Fruit fly (Drosophila melanogaster) whole organism, wandering third instar larva: ENCODE data around the gene IntS4.
A peak's percentile ranks its signal among the peaks of the same experiment; 100 is the strongest.

Experiments
- CG32264 ChIP-seq: fragments of 200-800 bp; sonication (Bioruptor generic); optimal IDR thresholded peaks from 2 replicates; lab custom pipeline; 2016; ENCODE audit warnings: missing biosample characterization, missing genetic modification characterization
- CG9705 ChIP-seq: fragments of 200-800 bp; sonication (Bioruptor generic); optimal IDR thresholded peaks from 2 replicates; lab custom pipeline; 2018; ENCODE audit warnings: missing biosample characterization, mild to moderate bottlenecking, missing genetic modification characterization
- CrebA ChIP-seq: fragments of 200-800 bp; sonication (Bioruptor generic); optimal IDR thresholded peaks from 2 replicates; lab custom pipeline; 2016; ENCODE audit warnings: missing biosample characterization, mild to moderate bottlenecking, missing genetic modification characterization, borderline replicate concordance
- Dfd ChIP-seq: fragments of >200 bp; optimal IDR thresholded peaks from 2 replicates; lab custom pipeline; 2017; ENCODE audit warnings: missing biosample characterization, missing genetic modification characterization
- Dif ChIP-seq: fragments of 200-275, 200-300 bp; sonication (Bioruptor generic); optimal IDR thresholded peaks from 2 replicates; lab custom pipeline; 2018; ENCODE audit warnings: missing biosample characterization, missing genetic modification characterization; ENCODE audit not compliant: partially characterized antibody
- GATAd ChIP-seq: sonication (Bioruptor generic); optimal IDR thresholded peaks from 2 replicates; lab custom pipeline; 2016; ENCODE audit warnings: missing biosample characterization, missing genetic modification characterization
- HLH106 ChIP-seq: fragments of 200-800 bp; optimal IDR thresholded peaks from 3 replicates; lab custom pipeline; 2019; ENCODE audit warnings: missing biosample characterization, mild to moderate bottlenecking, missing genetic modification characterization, moderate library complexity
- Hnf4 ChIP-seq: fragments of 200-800 bp; sonication (Bioruptor generic); optimal IDR thresholded peaks from 2 replicates; lab custom pipeline; 2016; ENCODE audit warnings: missing biosample characterization, mild to moderate bottlenecking, missing genetic modification characterization
- Hr78 ChIP-seq: fragments of >200 bp; optimal IDR thresholded peaks from 2 replicates; lab custom pipeline; 2017; ENCODE audit warnings: missing biosample characterization, missing genetic modification characterization
- Hr83 ChIP-seq: fragments of 200-300 bp; sonication (Bioruptor generic); optimal IDR thresholded peaks from 2 replicates; lab custom pipeline; 2016; ENCODE audit warnings: missing biosample characterization, mild to moderate bottlenecking, missing genetic modification characterization, moderate library complexity; ENCODE audit not compliant: poor library complexity, severe bottlenecking
- Myc ChIP-seq: fragments of >200 bp; optimal IDR thresholded peaks from 2 replicates; lab custom pipeline; 2017
- OdsH ChIP-seq: fragments of 200-800 bp; sonication (Bioruptor generic); optimal IDR thresholded peaks from 2 replicates; lab custom pipeline; 2016; ENCODE audit warnings: missing biosample characterization, mild to moderate bottlenecking, missing genetic modification characterization
- Rel ChIP-seq, 2 experiments: fragments of 200-800 bp; sonication (Bioruptor generic) in 1 of 2; optimal IDR thresholded peaks; 2 replicates in 1 of 2; 3 replicates in 1 of 2; lab custom pipeline; 2016 to 2019; ENCODE audit warnings: mild to moderate bottlenecking in 2 of 2, missing biosample characterization in 2 of 2, missing genetic modification characterization in 2 of 2, moderate library complexity in 1 of 2
- Sp1 ChIP-seq: fragments of 200-800 bp; sonication (Bioruptor generic); optimal IDR thresholded peaks from 3 replicates; lab custom pipeline; 2019; ENCODE audit warnings: missing biosample characterization, mild to moderate bottlenecking, missing genetic modification characterization, moderate library complexity
- Vsx2 ChIP-seq: fragments of 200-300, 225-300 bp; sonication (Bioruptor generic); optimal IDR thresholded peaks from 2 replicates; lab custom pipeline; 2018; ENCODE audit warnings: missing biosample characterization, missing genetic modification characterization; ENCODE audit not compliant: partially characterized antibody
- br ChIP-seq: fragments of 200-800 bp; sonication (Bioruptor generic); optimal IDR thresholded peaks from 2 replicates; lab custom pipeline; 2016; ENCODE audit warnings: missing biosample characterization, missing genetic modification characterization
- dl ChIP-seq, 2 experiments: fragments of 175-275, 200-275 bp in 1 of 2; fragments of 200-275 bp in 1 of 2; sonication (Bioruptor generic); optimal IDR thresholded peaks; lab custom pipeline; 2018; ENCODE audit warnings: mild to moderate bottlenecking in 2 of 2, missing biosample characterization in 2 of 2, missing genetic modification characterization in 2 of 2, moderate library complexity in 2 of 2; ENCODE audit not compliant: partially characterized antibody in 2 of 2, insufficient read depth in 1 of 2
- dsf ChIP-seq: sonication (Bioruptor generic); optimal IDR thresholded peaks from 2 replicates; lab custom pipeline; 2016; ENCODE audit warnings: missing biosample characterization, missing genetic modification characterization, borderline replicate concordance
- ey ChIP-seq: fragments of 200-800 bp; sonication (Bioruptor generic); optimal IDR thresholded peaks from 2 replicates; lab custom pipeline; 2016; ENCODE audit warnings: missing biosample characterization, missing genetic modification characterization
- foxo ChIP-seq, 2 experiments: fragments of 200-800 bp; sonication (Bioruptor generic); optimal IDR thresholded peaks; 2 replicates in 1 of 2; 3 replicates in 1 of 2; lab custom pipeline; 2016 to 2017; ENCODE audit warnings: missing biosample characterization in 2 of 2, missing genetic modification characterization in 2 of 2
- fru ChIP-seq: fragments of 200-800 bp; sonication (Bioruptor generic); optimal IDR thresholded peaks from 3 replicates; lab custom pipeline; 2016; ENCODE audit warnings: missing biosample characterization, mild to moderate bottlenecking, missing genetic modification characterization
- h ChIP-seq: fragments of 200-800 bp; sonication (Bioruptor generic); optimal IDR thresholded peaks from 3 replicates; lab custom pipeline; 2016; ENCODE audit warnings: missing biosample characterization, mild to moderate bottlenecking, missing genetic modification characterization
- jim ChIP-seq: fragments of 175-275, 200-325 bp; sonication (Bioruptor generic); optimal IDR thresholded peaks from 2 replicates; lab custom pipeline; 2016; ENCODE audit warnings: missing biosample characterization, mild to moderate bottlenecking, missing genetic modification characterization
- pan ChIP-seq: fragments of >200 bp; optimal IDR thresholded peaks from 2 replicates; lab custom pipeline; 2017
- psq ChIP-seq: fragments of 200-800 bp; sonication (Bioruptor generic); optimal IDR thresholded peaks from 3 replicates; lab custom pipeline; 2017; ENCODE audit warnings: missing biosample characterization, mild to moderate bottlenecking, missing genetic modification characterization, moderate library complexity
- rgr ChIP-seq: fragments of 200-800 bp; sonication (Bioruptor generic); optimal IDR thresholded peaks from 3 replicates; lab custom pipeline; 2016; ENCODE audit warnings: missing biosample characterization, mild to moderate bottlenecking, missing genetic modification characterization
- tai ChIP-seq: sonication (Bioruptor generic); optimal IDR thresholded peaks from 2 replicates; lab custom pipeline; 2016; ENCODE audit warnings: missing biosample characterization, missing genetic modification characterization
- usp ChIP-seq: fragments of >200 bp; optimal IDR thresholded peaks from 2 replicates; lab custom pipeline; 2017; ENCODE audit warnings: missing biosample characterization, missing genetic modification characterization
- woc ChIP-seq: sonication (Bioruptor generic); optimal IDR thresholded peaks from 2 replicates; lab custom pipeline; 2016; ENCODE audit warnings: missing biosample characterization, mild to moderate bottlenecking, missing genetic modification characterization

The IntS4 gene

dm6 chrX:8542728-8543127, 15.9 kb downstream of the IntS4 start:
- TF ChIP-seq psq (GFP tag; lab: Kevin White, UChicago) (no peak), foxo (GFP tag; optimal IDR thresholded peaks at IDR 0.05; lab: Kevin White, UChicago) (no peak), Dfd (GFP tag; lab: Kevin White, UChicago) (no peak), Myc (lab: Kevin White, UChicago) (no peak), dl (GFP tag; optimal IDR thresholded peaks at IDR 0.05; lab: Kevin White, UChicago; ENCODE audit: insufficient read depth in 1 of 2, partially characterized antibody in 2 of 2) (no peak), h (GFP tag; lab: Kevin White, UChicago) (no peak), woc (no peak), Hr78 (GFP tag; lab: Kevin White, UChicago) (no peak), Vsx2 (GFP tag; lab: Kevin White, UChicago) (no peak), usp (no peak), rgr (GFP tag; lab: Kevin White, UChicago) (no peak), br (GFP tag; lab: Kevin White, UChicago) (no peak), CrebA (GFP tag; lab: Kevin White, UChicago) (no peak), pan (no peak), OdsH (GFP tag; lab: Kevin White, UChicago) (no peak), CG32264 (GFP tag; lab: Kevin White, UChicago) (no peak)

dm6 chrX:8541985-8542384, 16.6 kb downstream of the IntS4 start:
- no peak for TF ChIP-seq Dif
- TF ChIP-seq dsf (GFP tag; lab: Kevin White, UChicago) = no peak
- peak; percentile 46 for TF ChIP-seq Sp1
- no peak for TF ChIP-seq usp
- peak in 1 of 2 experiments; percentile 45 for TF ChIP-seq foxo (GFP tag; optimal IDR thresholded peaks at IDR 0.05; lab: Kevin White, UChicago)
- TF ChIP-seq tai = no peak
- TF ChIP-seq jim = no peak
- TF ChIP-seq CG9705 (GFP tag; lab: Kevin White, UChicago) = no peak
- TF ChIP-seq h (GFP tag; lab: Kevin White, UChicago) = peak; percentile 15
- no peak for TF ChIP-seq Hnf4 (GFP tag; lab: Kevin White, UChicago)
- TF ChIP-seq fru (GFP tag; lab: Kevin White, UChicago) = peak; percentile 28
- no peak for TF ChIP-seq CG32264 (GFP tag; lab: Kevin White, UChicago)
- peak; percentile 48 for TF ChIP-seq HLH106 (tag; lab: Kevin White, UChicago)
- TF ChIP-seq GATAd (GFP tag; lab: Kevin White, UChicago) = no peak
- no peak for TF ChIP-seq OdsH (GFP tag; lab: Kevin White, UChicago)
- TF ChIP-seq ey (GFP tag; lab: Kevin White, UChicago) = peak; percentile 25
- no peak for TF ChIP-seq Rel (GFP tag; optimal IDR thresholded peaks at IDR 0.05; lab: Kevin White, UChicago)
- no peak for TF ChIP-seq Rel (tag; optimal IDR thresholded peaks at IDR 0.05; lab: Kevin White, UChicago)
- TF ChIP-seq, all 38 proteins: peak for 6

- no peak for TF ChIP-seq psq (GFP tag; lab: Kevin White, UChicago)
- TF ChIP-seq Sp1 = peak; percentile 25
- TF ChIP-seq Rel (GFP tag; optimal IDR thresholded peaks at IDR 0.05; lab: Kevin White, UChicago) = no peak
- TF ChIP-seq Rel (tag; optimal IDR thresholded peaks at IDR 0.05; lab: Kevin White, UChicago) = no peak
- TF ChIP-seq h (GFP tag; lab: Kevin White, UChicago) = peak; percentile 31
- TF ChIP-seq Vsx2 (GFP tag; lab: Kevin White, UChicago) = no peak
- TF ChIP-seq usp = no peak
- TF ChIP-seq HLH106 (tag; lab: Kevin White, UChicago) = peak; percentile 42
- TF ChIP-seq rgr (GFP tag; lab: Kevin White, UChicago) = peak; percentile 14
Observed at dm6 chrX:8538993-8539392, 19.6 kb downstream of the IntS4 start.

dm6 chrX:8538182-8538581, 20.4 kb downstream of the IntS4 start:
- TF ChIP-seq rgr (GFP tag; lab: Kevin White, UChicago) = peak; percentile 3
- no peak for TF ChIP-seq CG9705 (GFP tag; lab: Kevin White, UChicago)
- TF ChIP-seq HLH106 (tag; lab: Kevin White, UChicago) = peak; percentile 23
- TF ChIP-seq foxo (GFP tag; optimal IDR thresholded peaks at IDR 0.05; lab: Kevin White, UChicago) = peak in 1 of 2 experiments; percentile 46
- no peak for TF ChIP-seq dsf (GFP tag; lab: Kevin White, UChicago)
- TF ChIP-seq Sp1 = peak; percentile 22
- TF ChIP-seq Rel (GFP tag; optimal IDR thresholded peaks at IDR 0.05; lab: Kevin White, UChicago) = no peak
- TF ChIP-seq Rel (tag; optimal IDR thresholded peaks at IDR 0.05; lab: Kevin White, UChicago) = no peak
- TF ChIP-seq dl (GFP tag; optimal IDR thresholded peaks at IDR 0.05; lab: Kevin White, UChicago; ENCODE audit: insufficient read depth in 1 of 2, partially characterized antibody in 2 of 2) = no peak
- peak; percentile 33 for TF ChIP-seq fru (GFP tag; lab: Kevin White, UChicago)
- TF ChIP-seq ey (GFP tag; lab: Kevin White, UChicago) = peak; percentile 40
- no peak for TF ChIP-seq Hr83 (GFP tag; lab: Kevin White, UChicago)
- no peak for TF ChIP-seq tai
- peak; percentile 21 for TF ChIP-seq Hnf4 (GFP tag; lab: Kevin White, UChicago)
- TF ChIP-seq h (GFP tag; lab: Kevin White, UChicago) = peak; percentile 17
